Fruit fly (Drosophila melanogaster) whole organism, wandering third instar larva: ENCODE results near the gene CG5172.

Source experiments
- CG32264 ChIP-seq: fragments of 200-800 bp; sonication (Bioruptor generic); optimal IDR thresholded peaks from 2 replicates; lab custom pipeline; 2016; ENCODE audit warnings: missing biosample characterization, missing genetic modification characterization
- CG9705 ChIP-seq: fragments of 200-800 bp; sonication (Bioruptor generic); optimal IDR thresholded peaks from 2 replicates; lab custom pipeline; 2018; ENCODE audit warnings: missing biosample characterization, mild to moderate bottlenecking, missing genetic modification characterization
- Dfd ChIP-seq: fragments of >200 bp; optimal IDR thresholded peaks from 2 replicates; lab custom pipeline; 2017; ENCODE audit warnings: missing biosample characterization, missing genetic modification characterization
- Dif ChIP-seq: fragments of 200-275, 200-300 bp; sonication (Bioruptor generic); optimal IDR thresholded peaks from 2 replicates; lab custom pipeline; 2018; ENCODE audit warnings: missing biosample characterization, missing genetic modification characterization; ENCODE audit not compliant: partially characterized antibody
- GATAd ChIP-seq: sonication (Bioruptor generic); optimal IDR thresholded peaks from 2 replicates; lab custom pipeline; 2016; ENCODE audit warnings: missing biosample characterization, missing genetic modification characterization
- HLH106 ChIP-seq: fragments of 200-800 bp; optimal IDR thresholded peaks from 3 replicates; lab custom pipeline; 2019; ENCODE audit warnings: missing biosample characterization, mild to moderate bottlenecking, missing genetic modification characterization, moderate library complexity
- Hnf4 ChIP-seq: fragments of 200-800 bp; sonication (Bioruptor generic); optimal IDR thresholded peaks from 2 replicates; lab custom pipeline; 2016; ENCODE audit warnings: missing biosample characterization, mild to moderate bottlenecking, missing genetic modification characterization
- Hr78 ChIP-seq: fragments of >200 bp; optimal IDR thresholded peaks from 2 replicates; lab custom pipeline; 2017; ENCODE audit warnings: missing biosample characterization, missing genetic modification characterization
- Hr83 ChIP-seq: fragments of 200-300 bp; sonication (Bioruptor generic); optimal IDR thresholded peaks from 2 replicates; lab custom pipeline; 2016; ENCODE audit warnings: missing biosample characterization, mild to moderate bottlenecking, missing genetic modification characterization, moderate library complexity; ENCODE audit not compliant: poor library complexity, severe bottlenecking
- Jra ChIP-seq: sonication (Bioruptor generic); optimal IDR thresholded peaks from 2 replicates; lab custom pipeline; 2016; ENCODE audit warnings: missing biosample characterization, missing genetic modification characterization
- Mio ChIP-seq: sonication (Bioruptor generic); optimal IDR thresholded peaks from 2 replicates; lab custom pipeline; 2016; ENCODE audit warnings: missing biosample characterization, missing genetic modification characterization
- N ChIP-seq: fragments of >200 bp; optimal IDR thresholded peaks from 2 replicates; lab custom pipeline; 2018; ENCODE audit warnings: missing biosample characterization, missing external identifiers, missing genetic modification characterization
- OdsH ChIP-seq: fragments of 200-800 bp; sonication (Bioruptor generic); optimal IDR thresholded peaks from 2 replicates; lab custom pipeline; 2016; ENCODE audit warnings: missing biosample characterization, mild to moderate bottlenecking, missing genetic modification characterization
- Rel ChIP-seq, 2 experiments: fragments of 200-800 bp; sonication (Bioruptor generic) in 1 of 2; optimal IDR thresholded peaks; 2 replicates in 1 of 2; 3 replicates in 1 of 2; lab custom pipeline; 2016 to 2019; ENCODE audit warnings: mild to moderate bottlenecking in 2 of 2, missing biosample characterization in 2 of 2, missing genetic modification characterization in 2 of 2, moderate library complexity in 1 of 2
- Sp1 ChIP-seq: fragments of 200-800 bp; sonication (Bioruptor generic); optimal IDR thresholded peaks from 3 replicates; lab custom pipeline; 2019; ENCODE audit warnings: missing biosample characterization, mild to moderate bottlenecking, missing genetic modification characterization, moderate library complexity
- Vsx2 ChIP-seq: fragments of 200-300, 225-300 bp; sonication (Bioruptor generic); optimal IDR thresholded peaks from 2 replicates; lab custom pipeline; 2018; ENCODE audit warnings: missing biosample characterization, missing genetic modification characterization; ENCODE audit not compliant: partially characterized antibody
- br ChIP-seq: fragments of 200-800 bp; sonication (Bioruptor generic); optimal IDR thresholded peaks from 2 replicates; lab custom pipeline; 2016; ENCODE audit warnings: missing biosample characterization, missing genetic modification characterization
- brk ChIP-seq: fragments of 200-800 bp; sonication (Bioruptor generic); optimal IDR thresholded peaks from 2 replicates; lab custom pipeline; 2016; ENCODE audit warnings: missing biosample characterization, mild to moderate bottlenecking, missing genetic modification characterization
- dl ChIP-seq, 2 experiments: fragments of 175-275, 200-275 bp in 1 of 2; fragments of 200-275 bp in 1 of 2; sonication (Bioruptor generic); optimal IDR thresholded peaks; lab custom pipeline; 2018; ENCODE audit warnings: mild to moderate bottlenecking in 2 of 2, missing biosample characterization in 2 of 2, missing genetic modification characterization in 2 of 2, moderate library complexity in 2 of 2; ENCODE audit not compliant: partially characterized antibody in 2 of 2, insufficient read depth in 1 of 2
- dmrt93B ChIP-seq: fragments of 200-800 bp; sonication (Bioruptor generic); optimal IDR thresholded peaks from 2 replicates; lab custom pipeline; 2018; ENCODE audit warnings: missing biosample characterization, mild to moderate bottlenecking, missing genetic modification characterization
- ey ChIP-seq: fragments of 200-800 bp; sonication (Bioruptor generic); optimal IDR thresholded peaks from 2 replicates; lab custom pipeline; 2016; ENCODE audit warnings: missing biosample characterization, missing genetic modification characterization
- foxo ChIP-seq, 2 experiments: fragments of 200-800 bp; sonication (Bioruptor generic); optimal IDR thresholded peaks; 2 replicates in 1 of 2; 3 replicates in 1 of 2; lab custom pipeline; 2016 to 2017; ENCODE audit warnings: missing biosample characterization in 2 of 2, missing genetic modification characterization in 2 of 2
- fru ChIP-seq: fragments of 200-800 bp; sonication (Bioruptor generic); optimal IDR thresholded peaks from 3 replicates; lab custom pipeline; 2016; ENCODE audit warnings: missing biosample characterization, mild to moderate bottlenecking, missing genetic modification characterization
- h ChIP-seq: fragments of 200-800 bp; sonication (Bioruptor generic); optimal IDR thresholded peaks from 3 replicates; lab custom pipeline; 2016; ENCODE audit warnings: missing biosample characterization, mild to moderate bottlenecking, missing genetic modification characterization
- jim ChIP-seq: fragments of 175-275, 200-325 bp; sonication (Bioruptor generic); optimal IDR thresholded peaks from 2 replicates; lab custom pipeline; 2016; ENCODE audit warnings: missing biosample characterization, mild to moderate bottlenecking, missing genetic modification characterization
- lola ChIP-seq: fragments of >200 bp; optimal IDR thresholded peaks from 2 replicates; lab custom pipeline; 2017; ENCODE audit warnings: missing biosample characterization, missing genetic modification characterization
- pan ChIP-seq: fragments of >200 bp; optimal IDR thresholded peaks from 2 replicates; lab custom pipeline; 2017
- psq ChIP-seq: fragments of 200-800 bp; sonication (Bioruptor generic); optimal IDR thresholded peaks from 3 replicates; lab custom pipeline; 2017; ENCODE audit warnings: missing biosample characterization, mild to moderate bottlenecking, missing genetic modification characterization, moderate library complexity
- rgr ChIP-seq: fragments of 200-800 bp; sonication (Bioruptor generic); optimal IDR thresholded peaks from 3 replicates; lab custom pipeline; 2016; ENCODE audit warnings: missing biosample characterization, mild to moderate bottlenecking, missing genetic modification characterization
- sage ChIP-seq: fragments of 200-800 bp; sonication (Bioruptor generic); optimal IDR thresholded peaks from 2 replicates; lab custom pipeline; 2016; ENCODE audit warnings: missing biosample characterization, mild to moderate bottlenecking, missing genetic modification characterization
- sv ChIP-seq: fragments of 200-800 bp; sonication (Bioruptor generic); optimal IDR thresholded peaks from 3 replicates; lab custom pipeline; 2016; ENCODE audit warnings: missing biosample characterization, missing genetic modification characterization
- tai ChIP-seq: sonication (Bioruptor generic); optimal IDR thresholded peaks from 2 replicates; lab custom pipeline; 2016; ENCODE audit warnings: missing biosample characterization, missing genetic modification characterization
- usp ChIP-seq: fragments of >200 bp; optimal IDR thresholded peaks from 2 replicates; lab custom pipeline; 2017; ENCODE audit warnings: missing biosample characterization, missing genetic modification characterization
- woc ChIP-seq: sonication (Bioruptor generic); optimal IDR thresholded peaks from 2 replicates; lab custom pipeline; 2016; ENCODE audit warnings: missing biosample characterization, mild to moderate bottlenecking, missing genetic modification characterization

Gene CG5172

dm6 chrX:17183486-17183885 lies 37.8 kb upstream of the CG5172 start:
- TF ChIP-seq CG32264 (no peak), jim (GFP tag; lab: Kevin White, UChicago) (no peak), Rel (GFP tag; optimal IDR thresholded peaks at IDR 0.05; lab: Kevin White, UChicago) (no peak), Rel (tag; optimal IDR thresholded peaks at IDR 0.05; lab: Kevin White, UChicago) (no peak), Hr83 (GFP tag; lab: Kevin White, UChicago) (peak; percentile 61), fru (GFP tag; lab: Kevin White, UChicago) (no peak), Mio (GFP tag; lab: Kevin White, UChicago) (no peak), Dif (no peak), woc (GFP tag; lab: Kevin White, UChicago) (no peak)

dm6 chrX:17186432-17186831 lies 34.8 kb upstream of the CG5172 start:
- TF ChIP-seq br (no peak), Hnf4 (no peak), ey (GFP tag; lab: Kevin White, UChicago) (no peak), pan (lab: Kevin White, UChicago) (no peak), Hr78 (GFP tag; lab: Kevin White, UChicago) (no peak), dmrt93B (no peak), OdsH (GFP tag; lab: Kevin White, UChicago) (no peak), lola (GFP tag; lab: Kevin White, UChicago) (no peak), sv (GFP tag; lab: Kevin White, UChicago) (no peak), CG9705 (GFP tag; lab: Kevin White, UChicago) (no peak), CG32264 (no peak), dl (GFP tag; optimal IDR thresholded peaks at IDR 0.05; lab: Kevin White, UChicago; ENCODE audit: insufficient read depth in 1 of 2, partially characterized antibody in 2 of 2) (no peak), brk (no peak), Dfd (GFP tag; lab: Kevin White, UChicago) (no peak), Hr83 (GFP tag; lab: Kevin White, UChicago) (no peak), usp (GFP tag; lab: Kevin White, UChicago) (no peak), Sp1 (GFP tag; lab: Kevin White, UChicago) (no peak), Vsx2 (no peak), h (GFP tag; lab: Kevin White, UChicago) (no peak), HLH106 (tag; lab: Kevin White, UChicago) (no peak)

- peak; percentile 36 for TF ChIP-seq psq (GFP tag; lab: Kevin White, UChicago)
- no peak for TF ChIP-seq dl (GFP tag; optimal IDR thresholded peaks at IDR 0.05; lab: Kevin White, UChicago; ENCODE audit: insufficient read depth in 1 of 2, partially characterized antibody in 2 of 2)
- TF ChIP-seq rgr (GFP tag; lab: Kevin White, UChicago): peak; percentile 32
- TF ChIP-seq sv (GFP tag; lab: Kevin White, UChicago): no peak
- peak; percentile 16 for TF ChIP-seq h (GFP tag; lab: Kevin White, UChicago)
- TF ChIP-seq OdsH (GFP tag; lab: Kevin White, UChicago): peak; percentile 20
- TF ChIP-seq, all 38 proteins: peak for 4
Observed at dm6 chrX:17187495-17187894, 33.7 kb upstream of the CG5172 start.

dm6 chrX:17188167-17188566 lies 33.1 kb upstream of the CG5172 start:
- TF ChIP-seq Jra (no peak), h (GFP tag; lab: Kevin White, UChicago) (no peak), HLH106 (tag; lab: Kevin White, UChicago) (peak; percentile 25), lola (GFP tag; lab: Kevin White, UChicago) (no peak), CG9705 (GFP tag; lab: Kevin White, UChicago) (no peak), dmrt93B (no peak)

- no peak for TF ChIP-seq GATAd (GFP tag; lab: Kevin White, UChicago)
- TF ChIP-seq usp (GFP tag; lab: Kevin White, UChicago): no peak
- TF ChIP-seq fru (GFP tag; lab: Kevin White, UChicago): no peak
- TF ChIP-seq sv (GFP tag; lab: Kevin White, UChicago): no peak
- no peak for TF ChIP-seq br
- no peak for TF ChIP-seq Mio (GFP tag; lab: Kevin White, UChicago)
- TF ChIP-seq Dif: no peak
- no peak for TF ChIP-seq woc (GFP tag; lab: Kevin White, UChicago)
- no peak for TF ChIP-seq Dfd (GFP tag; lab: Kevin White, UChicago)
- TF ChIP-seq h (GFP tag; lab: Kevin White, UChicago): no peak
- no peak for TF ChIP-seq Hr78 (GFP tag; lab: Kevin White, UChicago)
- no peak for TF ChIP-seq Jra
- TF ChIP-seq N (GFP tag; lab: Kevin White, UChicago): no peak
- no peak for TF ChIP-seq tai (GFP tag; lab: Kevin White, UChicago)
- TF ChIP-seq sage: no peak
- no peak for TF ChIP-seq Sp1 (GFP tag; lab: Kevin White, UChicago)
- no peak for TF ChIP-seq psq (GFP tag; lab: Kevin White, UChicago)
- no peak for TF ChIP-seq foxo (GFP tag; optimal IDR thresholded peaks at IDR 0.05; lab: Kevin White, UChicago)
Observed at dm6 chrX:17202498-17203162, 18.6 kb upstream of the CG5172 start, which contains the start of the genes TTLL1A and CG5070. TTLL1A (minus strand) TSS chrX:17202598. CG5070 (plus strand) TSS chrX:17203112.
